Fruit fly (Drosophila melanogaster) S2 (cell line): ENCODE results near the gene CG11674.

Source experiments
- CG8478 ChIP-seq: fragments of >200 bp; optimal IDR thresholded peaks from 2 replicates; lab custom pipeline; 2018
- CTCF ChIP-seq, 2 experiments: fragments of >200 bp; optimal IDR thresholded peaks; 2 replicates each; lab custom pipeline; 2018

The CG11674 gene

DNA sequence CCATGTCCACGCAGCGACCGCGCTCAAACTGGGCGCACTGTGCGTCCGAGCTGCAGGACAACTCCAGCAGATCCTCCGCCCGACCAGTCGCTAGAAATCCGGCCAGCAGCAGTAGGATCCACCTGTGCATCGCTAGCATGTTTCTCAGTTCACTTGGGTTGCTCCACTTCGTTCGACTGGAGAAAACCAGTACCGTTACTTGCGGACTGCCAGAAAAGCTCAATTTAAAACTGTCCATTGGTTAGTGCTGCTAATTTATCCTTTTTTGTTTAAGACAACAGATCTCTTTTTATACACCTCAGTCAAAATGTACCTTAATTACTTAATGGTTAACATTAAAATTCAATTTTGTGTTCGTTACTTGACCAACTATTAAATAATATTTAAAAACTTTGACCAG is at the start of gene CG11674:
Gene CG11674, minus strand, starts transcription at position 215 of the 400 bp plus-strand sequence.
- TF ChIP-seq CG8478 (lab: Kevin White, UChicago) (no peak), CTCF (optimal IDR thresholded peaks at IDR 0.05; lab: Kevin White, UChicago) (no peak)

DNA sequence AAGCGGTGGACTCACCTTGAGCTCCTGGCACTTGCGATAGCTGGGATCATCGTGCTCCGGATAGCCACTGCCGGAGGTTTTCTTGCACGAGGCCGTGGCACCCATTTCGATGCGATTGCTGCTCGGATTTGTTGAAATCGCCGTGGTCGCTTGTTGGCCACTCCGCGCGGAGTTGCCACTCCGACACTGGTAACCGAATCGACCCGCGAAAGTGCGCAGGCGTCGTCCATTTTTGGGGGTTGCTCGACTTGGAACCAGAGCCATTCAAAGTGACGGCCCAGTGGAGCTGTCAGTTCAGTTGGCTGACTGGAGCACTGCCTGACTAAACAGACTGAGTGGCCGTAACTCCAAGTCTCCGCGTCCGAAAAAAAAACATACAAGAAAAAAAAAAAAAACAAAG is 40.4 kb upstream of the CG11674 start, which contains the start of the genes CG13404 and na:
Gene CG13404, minus strand, starts transcription at position 176 of the 400 bp plus-strand sequence.
Gene na, plus strand, starts transcription at position 293 of the 400 bp plus-strand sequence.
- TF ChIP-seq CG8478 (lab: Kevin White, UChicago) (no peak), CTCF (optimal IDR thresholded peaks at IDR 0.05; lab: Kevin White, UChicago) (no peak)

dm6 chrX:14265149-14265548 is 39.5 kb upstream of the CG11674 start:
- TF ChIP-seq CTCF (optimal IDR thresholded peaks at IDR 0.05; lab: Kevin White, UChicago) (no peak), CG8478 (lab: Kevin White, UChicago) (no peak)

- TF ChIP-seq CG8478 (lab: Kevin White, UChicago) (no peak), CTCF (optimal IDR thresholded peaks at IDR 0.05; lab: Kevin White, UChicago) (no peak)
Measured at dm6 chrX:14260863-14261262, 35.2 kb upstream of the CG11674 start, which contains the start of the genes CG46317 and Tat. Gene CG46317 (plus strand): TSS chrX:14261223. Gene Tat (plus strand): TSS chrX:14261223.

DNA sequence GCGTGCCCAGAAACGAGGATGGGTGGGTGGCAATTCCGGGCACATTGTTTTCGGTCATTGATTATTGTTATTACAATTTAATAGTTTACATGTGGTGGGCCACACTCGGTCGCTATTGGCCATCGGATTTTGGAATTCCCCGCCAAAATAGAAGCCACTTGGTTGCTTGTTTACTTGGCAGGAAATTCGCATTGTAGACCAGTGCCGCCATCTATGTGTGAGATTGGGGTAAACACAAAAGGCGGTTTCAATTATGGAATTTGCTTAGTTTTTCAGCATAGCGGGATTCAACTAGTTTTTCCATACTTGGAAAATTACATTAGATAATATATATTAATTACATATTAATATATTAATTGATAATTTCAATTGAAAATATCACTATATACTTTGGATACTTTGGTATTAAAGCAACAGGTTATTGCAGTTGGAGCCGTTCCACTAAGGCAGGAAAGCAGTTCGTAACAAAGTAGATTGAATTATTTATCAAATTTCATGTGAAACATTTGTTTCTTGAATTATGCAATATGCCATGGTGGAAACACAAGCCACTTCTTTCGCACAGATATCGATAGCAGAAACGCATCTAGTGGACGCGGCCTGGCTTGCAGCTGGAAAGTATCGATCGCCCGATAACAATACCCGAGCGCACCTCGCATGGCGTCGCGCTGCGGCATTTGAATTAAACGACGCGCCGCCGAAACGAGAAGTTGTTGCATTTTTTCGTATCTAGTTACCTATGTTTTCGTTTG is 21.5 kb upstream of the CG11674 start, which contains the start of gene mud:
Gene mud, plus strand, starts transcription at position 698 of the 752 bp plus-strand sequence.
- TF ChIP-seq CG8478 (lab: Kevin White, UChicago) (no peak), CTCF (optimal IDR thresholded peaks at IDR 0.05; lab: Kevin White, UChicago) (peak; percentile 74 to 85)

DNA sequence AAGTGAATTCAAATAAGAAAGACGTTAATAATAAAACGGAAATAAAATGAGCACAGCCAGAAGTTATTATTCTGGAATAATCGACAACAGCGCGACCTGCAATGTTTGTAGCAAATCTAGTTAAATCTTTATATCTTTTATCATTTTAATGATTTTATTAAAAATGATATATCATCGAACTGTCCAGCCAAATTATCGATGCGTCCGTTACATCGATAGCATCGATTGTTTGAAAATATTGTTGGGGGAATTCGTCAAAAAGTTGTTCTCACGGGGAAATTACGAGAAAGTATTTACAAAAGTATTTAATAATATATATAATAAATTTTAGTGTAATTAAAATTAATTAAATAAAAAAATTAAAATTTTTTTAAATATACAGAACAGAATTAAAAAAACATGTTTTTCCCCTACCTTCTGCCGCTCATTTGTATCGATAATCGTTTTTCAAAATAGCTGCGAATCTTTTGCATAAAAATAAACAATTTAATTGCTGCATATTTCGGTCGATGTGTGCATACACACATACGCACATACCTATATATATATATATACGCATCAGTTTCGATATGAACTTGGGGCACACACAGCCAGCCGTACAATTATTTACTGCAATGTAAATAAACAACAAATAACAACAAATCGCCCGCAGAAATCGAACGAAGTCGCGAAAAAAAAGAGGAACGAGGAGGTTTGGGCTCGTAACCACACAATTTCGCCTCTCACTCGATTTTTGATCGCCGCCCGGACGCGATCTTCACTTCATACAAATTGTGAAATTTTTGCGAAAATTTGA is 17.5 kb upstream of the CG11674 start, which contains the start of gene CG32599:
Gene CG32599, plus strand, starts transcription at position 746 of the 796 bp plus-strand sequence.
- TF ChIP-seq CTCF (optimal IDR thresholded peaks at IDR 0.05; lab: Kevin White, UChicago): no peak

DNA sequence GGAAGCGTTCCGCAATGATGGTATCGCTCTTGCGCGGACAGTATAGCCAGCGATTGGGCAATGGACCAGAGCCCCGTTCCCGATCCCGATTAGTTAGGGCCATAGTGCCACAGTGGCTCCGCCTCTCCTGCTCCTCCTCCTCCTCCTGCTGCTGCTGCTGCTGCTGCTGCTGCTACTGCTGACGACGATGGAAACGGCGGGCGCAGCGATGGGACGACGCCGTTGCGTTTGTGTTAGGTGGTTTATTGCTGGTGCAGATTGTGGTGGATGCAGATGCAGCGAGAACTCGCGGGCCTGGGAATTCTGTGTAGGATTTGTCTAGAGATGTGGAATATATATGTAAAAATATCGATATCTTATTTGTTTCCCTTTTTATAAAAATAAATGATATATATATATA is 16.8 kb upstream of the CG11674 start, which contains the start of gene mRNA-cap:
Gene mRNA-cap, minus strand, starts transcription at position 344 of the 400 bp plus-strand sequence.
- no peak for TF ChIP-seq CG8478 (lab: Kevin White, UChicago)
- TF ChIP-seq CTCF (optimal IDR thresholded peaks at IDR 0.05; lab: Kevin White, UChicago): no peak

dm6 chrX:14237873-14238394 is 12.3 kb upstream of the CG11674 start, which contains the start of the genes Fbxl4 and Dus2:
Gene Fbxl4 (minus strand): TSS chrX:14237923.
Gene Dus2 (plus strand): TSS chrX:14237988.
- TF ChIP-seq CTCF (optimal IDR thresholded peaks at IDR 0.05; lab: Kevin White, UChicago) (no peak), CG8478 (lab: Kevin White, UChicago) (no peak)

DNA sequence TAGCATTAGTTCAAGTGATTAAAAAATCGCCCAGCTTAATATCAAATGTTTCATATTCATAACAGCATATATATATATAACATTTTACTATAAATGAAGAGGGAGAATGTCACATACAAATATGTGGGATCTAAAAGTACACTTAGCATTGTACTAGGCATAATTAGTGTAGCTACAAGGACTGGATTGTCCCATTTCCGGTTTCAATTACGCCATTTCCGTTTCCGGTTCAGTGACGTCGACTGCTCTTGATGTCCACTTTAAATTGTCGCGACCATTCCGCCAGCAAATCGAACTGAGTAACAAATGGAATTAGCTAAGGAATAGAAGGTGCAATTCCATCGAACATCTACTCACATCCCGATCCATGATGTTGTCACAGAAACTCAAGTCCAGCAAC is 8.8 kb upstream of the CG11674 start:
- TF ChIP-seq CTCF (optimal IDR thresholded peaks at IDR 0.05; lab: Kevin White, UChicago): no peak
- TF ChIP-seq CG8478 (lab: Kevin White, UChicago): no peak

DNA sequence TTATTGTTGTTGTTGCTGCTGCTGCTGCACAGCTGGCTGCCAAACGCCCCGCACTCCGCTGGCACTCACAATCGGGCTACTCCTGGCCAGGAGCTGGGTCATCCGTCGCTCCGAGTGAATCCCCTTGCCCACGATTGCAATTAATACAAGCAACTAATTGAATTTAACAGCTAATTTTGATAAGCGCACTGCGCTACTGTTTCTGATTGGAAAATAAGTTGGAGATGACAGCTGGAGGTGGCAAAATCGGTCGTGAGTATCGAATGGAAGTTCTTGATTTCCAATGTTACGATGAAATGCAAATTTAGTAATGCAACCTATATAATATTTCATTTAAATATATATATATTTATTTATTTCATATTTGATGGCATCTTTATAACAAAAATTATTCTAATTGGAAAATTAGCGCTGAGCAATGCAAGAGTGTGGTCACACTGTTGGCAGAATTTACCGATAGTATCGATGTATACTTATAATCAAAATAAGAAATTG is 8.2 kb upstream of the CG11674 start, which contains the start of gene CG42271:
Gene CG42271, minus strand, starts transcription at position 224 of the 495 bp plus-strand sequence.
- TF ChIP-seq CG8478 (lab: Kevin White, UChicago): no peak
- no peak for TF ChIP-seq CTCF (optimal IDR thresholded peaks at IDR 0.05; lab: Kevin White, UChicago)

DNA sequence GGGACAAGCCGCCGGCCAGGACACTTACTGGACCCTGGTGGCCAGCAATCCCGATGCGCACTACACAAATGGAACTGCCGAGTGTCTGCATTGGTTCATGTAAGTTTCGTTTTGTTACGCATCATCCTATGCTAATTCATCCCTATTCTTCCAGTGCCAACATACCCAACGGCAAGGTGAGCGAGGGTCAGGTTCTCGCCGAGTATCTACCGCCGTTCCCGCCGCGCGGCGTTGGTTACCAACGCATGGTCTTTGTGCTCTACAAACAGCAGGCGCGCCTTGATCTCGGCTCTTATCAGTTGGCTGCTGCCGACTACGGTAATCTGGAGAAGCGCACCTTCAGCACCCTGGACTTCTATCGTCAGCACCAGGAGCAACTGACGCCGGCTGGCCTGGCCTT is 1.4 kb upstream of the CG11674 start:
- TF ChIP-seq CTCF (optimal IDR thresholded peaks at IDR 0.05; lab: Kevin White, UChicago) (no peak), CG8478 (lab: Kevin White, UChicago) (no peak)

DNA sequence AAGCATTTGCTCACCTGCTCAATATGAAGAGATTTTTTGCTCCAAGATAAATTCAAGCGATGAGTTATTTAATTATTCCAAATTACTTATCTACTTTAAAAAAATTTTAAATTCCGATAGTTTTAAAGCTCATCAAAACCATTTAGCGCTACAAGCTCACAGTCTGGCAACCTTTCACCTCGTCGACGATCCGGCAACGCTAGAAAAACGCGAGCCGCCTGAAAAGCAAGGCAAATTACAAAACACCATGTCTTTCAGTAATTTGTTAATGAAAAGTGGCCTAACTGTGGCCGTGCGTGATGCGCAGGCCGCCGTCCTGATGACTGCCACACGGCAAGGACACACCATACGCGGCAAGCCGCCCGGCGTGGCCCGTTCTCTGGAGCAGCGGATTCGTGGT is 414 bp upstream of the CG11674 start, which contains the start of gene mRpL38:
Gene mRpL38, plus strand, starts transcription at position 197 of the 400 bp plus-strand sequence.
- TF ChIP-seq CG8478 (lab: Kevin White, UChicago) (no peak), CTCF (optimal IDR thresholded peaks at IDR 0.05; lab: Kevin White, UChicago) (no peak)

dm6 chrX:14221995-14222394 is 3.7 kb downstream of the CG11674 start:
- no peak for TF ChIP-seq CG8478 (lab: Kevin White, UChicago)
- no peak for TF ChIP-seq CTCF (optimal IDR thresholded peaks at IDR 0.05; lab: Kevin White, UChicago)

DNA sequence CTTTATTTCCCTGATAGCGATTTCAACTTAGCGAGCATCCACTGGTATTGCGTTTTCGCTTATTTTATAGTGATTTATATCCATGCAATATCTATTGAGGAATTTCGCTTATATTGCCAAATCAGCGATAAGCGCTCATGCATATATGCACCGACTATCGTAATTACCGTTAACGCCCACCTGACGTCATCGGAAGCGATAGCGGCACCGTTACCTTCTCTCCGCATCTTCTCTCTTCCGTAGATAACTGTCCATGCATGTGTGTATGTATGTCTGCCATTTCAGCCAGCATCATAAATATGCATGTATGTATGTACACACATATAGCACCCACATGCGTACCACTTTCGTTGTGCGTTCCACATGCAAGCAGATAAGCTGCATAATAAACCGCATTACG is 4.5 kb downstream of the CG11674 start:
- TF ChIP-seq CTCF (optimal IDR thresholded peaks at IDR 0.05; lab: Kevin White, UChicago) (no peak), CG8478 (lab: Kevin White, UChicago) (no peak)
